Fruit fly (Drosophila melanogaster): Measurements from ENCODE around the gene mei-217.

mei-217 gene

DNA sequence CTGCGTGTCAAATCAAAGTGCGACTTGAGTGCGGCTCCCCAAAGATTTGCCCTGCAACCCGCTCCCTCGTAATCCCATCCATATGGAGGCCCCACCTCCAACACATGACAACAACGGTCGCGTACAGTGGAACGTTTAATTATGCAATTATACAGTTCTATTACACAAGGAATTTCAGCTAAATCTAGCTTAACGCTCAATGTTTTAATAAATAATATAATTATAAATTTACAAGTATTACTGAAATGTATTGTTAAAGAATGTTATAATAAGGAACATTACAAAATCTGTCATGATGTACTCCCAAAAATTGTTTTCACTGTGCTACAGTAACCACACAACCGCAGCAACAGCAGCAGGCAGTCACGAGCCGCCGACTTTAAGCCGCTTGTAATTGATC is 31.3 kb upstream of the mei-217 start (continued):
- TF ChIP-seq CG11504 (tag; optimal IDR thresholded peaks at IDR 0.05) (peak; percentile 49), CG9609 (GFP tag; optimal IDR thresholded peaks at IDR 0.05) (no peak), CG7271 (tag; optimal IDR thresholded peaks at IDR 0.05) (no peak), danr (GFP tag; IDR thresholded peaks at IDR 0.05) (no peak), CG8281 (tag; optimal IDR thresholded peaks at IDR 0.05) (no peak), CG11456 (GFP tag; IDR thresholded peaks at IDR 0.05) (no peak), CTCF (GFP tag; optimal IDR thresholded peaks at IDR 0.05) (no peak), Awh (GFP tag; IDR thresholded peaks at IDR 0.05) (peak; percentile 45; the same call in 1 of the 2 replicates), dpn (GFP tag; optimal IDR thresholded peaks at IDR 0.05) (no peak), chn (GFP tag; optimal IDR thresholded peaks at IDR 0.05) (no peak), gsb-n (tag; optimal IDR thresholded peaks at IDR 0.05) (peak; percentile 40), CG11696 (GFP tag; IDR thresholded peaks at IDR 0.05) (no peak), sob (GFP tag; IDR thresholded peaks at IDR 0.05) (no peak), CG17186 (GFP tag; optimal IDR thresholded peaks at IDR 0.05) (no peak), Atf3 (GFP tag; optimal IDR thresholded peaks at IDR 0.05) (no peak), toy (GFP tag; IDR thresholded peaks at IDR 0.05) (no peak), twi (tag; optimal IDR thresholded peaks at IDR 0.05) (peak; percentile 42), CG6272 (GFP tag; IDR thresholded peaks at IDR 0.05) (no peak), gt (GFP tag; IDR thresholded peaks at IDR 0.05) (no peak), CG8388 (GFP tag; optimal IDR thresholded peaks at IDR 0.05) (peak; percentile 39), CG12769 (tag; optimal IDR thresholded peaks at IDR 0.05) (no peak), nau (GFP tag; optimal IDR thresholded peaks at IDR 0.05) (no peak), CG13894 (tag; optimal IDR thresholded peaks at IDR 0.05) (no peak), CoRest (tag; optimal IDR thresholded peaks at IDR 0.05) (no peak), CG7786 (GFP tag; optimal IDR thresholded peaks at IDR 0.05) (no peak), CG15073 (GFP tag; optimal IDR thresholded peaks at IDR 0.05) (no peak), Dbx (GFP tag; IDR thresholded peaks at IDR 0.05) (no peak), Jarid2 (GFP tag; optimal IDR thresholded peaks at IDR 0.05) (no peak), pnt (GFP tag; optimal IDR thresholded peaks at IDR 0.05) (no peak), CG12104 (GFP tag; optimal IDR thresholded peaks at IDR 0.05) (no peak), Sry-β (GFP tag; optimal IDR thresholded peaks at IDR 0.05) (no peak), CG10565 (GFP tag; optimal IDR thresholded peaks at IDR 0.05) (no peak), CG6813 (GFP tag; optimal IDR thresholded peaks at IDR 0.05) (no peak), inv (GFP tag; IDR thresholded peaks at IDR 0.05; ENCODE audit: partially characterized antibody) (no peak), salm (tag; optimal IDR thresholded peaks at IDR 0.05) (no peak), CG32532 (GFP tag; IDR thresholded peaks at IDR 0.05) (no peak), stwl (tag; optimal IDR thresholded peaks at IDR 0.05) (no peak), Sox102F (GFP tag; optimal IDR thresholded peaks at IDR 0.05) (peak; percentile 24), cad (GFP tag; optimal IDR thresholded peaks at IDR 0.05) (no peak), ATbp (GFP tag; optimal IDR thresholded peaks at IDR 0.05) (peak; percentile 12), Ada2b (GFP tag; IDR thresholded peaks at IDR 0.05) (no peak), Blimp-1 (GFP tag; optimal IDR thresholded peaks at IDR 0.05) (peak; percentile 32), luna (GFP tag; optimal IDR thresholded peaks at IDR 0.05) (no peak), tgo (GFP tag; IDR thresholded peaks at IDR 0.05) (no peak), klu (GFP tag; IDR thresholded peaks at IDR 0.05) (no peak), CG8290 (GFP tag; optimal IDR thresholded peaks at IDR 0.05) (no peak), CG8290 (tag; optimal IDR thresholded peaks at IDR 0.05) (no peak), CG5180 (GFP tag; optimal IDR thresholded peaks at IDR 0.05) (no peak), CG14710 (tag; optimal IDR thresholded peaks at IDR 0.05) (peak; percentile 5), sisA (GFP tag; IDR thresholded peaks at IDR 0.05) (peak; percentile 50; the same call in 1 of the 2 replicates), CG4424 (GFP tag; optimal IDR thresholded peaks at IDR 0.05) (peak; percentile 5), ssp (GFP tag; IDR thresholded peaks at IDR 0.05) (0 out of 2 replicates have a peak, but pooled peaks have one; percentile 16), Rx (GFP tag; IDR thresholded peaks at IDR 0.05) (peak; percentile 46; the same call in 1 of the 2 replicates)
